Fruit fly (Drosophila melanogaster) whole organism, embryonic: Measurements from ENCODE around the gene CG2124.
A peak's percentile ranks its signal among the peaks of the same experiment; 100 is the strongest.

Experiments
- Awh ChIP-seq: fragments of 200-800 bp; sonication (Bioruptor generic); IDR thresholded peaks from 2 replicates; pipeline ENCODE4, ENCODE4 v1.3.6; 2022; ENCODE audit warnings: missing biosample characterization, missing genetic modification characterization
- BEAF-32 ChIP-seq: fragments of 200-800 bp; sonication (Bioruptor generic); optimal IDR thresholded peaks from 3 replicates; lab custom pipeline; 2017; ENCODE audit warnings: missing biosample characterization, missing genetic modification characterization, mild to moderate bottlenecking, moderate library complexity, missing genetic modification reagents
- C15 ChIP-seq: fragments of 200-800 bp; sonication (Bioruptor generic); IDR thresholded peaks from 3 replicates; pipeline ENCODE4 v1.3.6; 2022; ENCODE audit warnings: missing biosample characterization, missing genetic modification characterization
- CG11456 ChIP-seq: fragments of 200-800 bp; sonication (Bioruptor generic); IDR thresholded peaks from 3 replicates; pipeline ENCODE4 v1.3.6; 2022; ENCODE audit warnings: missing biosample characterization, missing genetic modification characterization
- CG12071 ChIP-seq: fragments of 200-800 bp; sonication (Bioruptor generic); optimal IDR thresholded peaks from 3 replicates; lab custom pipeline; 2018; ENCODE audit warnings: missing biosample characterization, mild to moderate bottlenecking, missing genetic modification characterization
- CG12744 ChIP-seq: fragments of 200-800 bp; sonication (Bioruptor generic); optimal IDR thresholded peaks from 2 replicates; lab custom pipeline; 2016; ENCODE audit warnings: missing biosample characterization, missing genetic modification characterization
- CG13123 ChIP-seq: fragments of 200-800 bp; sonication (Bioruptor generic); optimal IDR thresholded peaks from 2 replicates; lab custom pipeline; 2016; ENCODE audit warnings: missing biosample characterization, missing genetic modification characterization
- CG13296 ChIP-seq: fragments of 200-800 bp; sonication (Bioruptor generic); optimal IDR thresholded peaks from 3 replicates; lab custom pipeline; 2018; ENCODE audit warnings: missing biosample characterization, mild to moderate bottlenecking, missing genetic modification characterization
- CG13424 ChIP-seq: fragments of 200-800 bp; sonication (Bioruptor generic); optimal IDR thresholded peaks from 2 replicates; lab custom pipeline; 2019; ENCODE audit warnings: missing biosample characterization, mild to moderate bottlenecking, missing genetic modification characterization, moderate library complexity
- CG14860 ChIP-seq: fragments of 200-800 bp; sonication (Bioruptor generic); IDR thresholded peaks from 3 replicates; pipeline ENCODE4 v1.3.6; 2022; ENCODE audit warnings: missing biosample characterization, missing genetic modification characterization; ENCODE audit not compliant: partially characterized antibody
- CG3163 ChIP-seq: fragments of 200-800 bp; sonication (Bioruptor generic); optimal IDR thresholded peaks from 3 replicates; lab custom pipeline; 2016; ENCODE audit warnings: missing biosample characterization, missing genetic modification characterization
- CG32767 ChIP-seq: fragments of 200-800 bp; sonication (Bioruptor generic); IDR thresholded peaks from 2 replicates; pipeline ENCODE4 v1.3.6; 2022; ENCODE audit warnings: missing biosample characterization, missing genetic modification characterization
- CG5180 ChIP-seq: fragments of 200-800 bp; sonication (Bioruptor generic); optimal IDR thresholded peaks from 3 replicates; lab custom pipeline; 2017; ENCODE audit warnings: missing biosample characterization, missing genetic modification characterization, mild to moderate bottlenecking, moderate library complexity, missing genetic modification reagents
- CG7786 ChIP-seq: fragments of 200-800 bp; sonication (Bioruptor generic); optimal IDR thresholded peaks from 2 replicates; lab custom pipeline; 2016; ENCODE audit warnings: missing biosample characterization, missing genetic modification characterization
- CG7839 ChIP-seq: fragments of 200-800 bp; sonication (Bioruptor generic); optimal IDR thresholded peaks from 3 replicates; lab custom pipeline; 2018; ENCODE audit warnings: missing biosample characterization, mild to moderate bottlenecking, missing genetic modification characterization, moderate library complexity
- Camta ChIP-seq: fragments of 200-800 bp; sonication (Bioruptor generic); optimal IDR thresholded peaks from 2 replicates; lab custom pipeline; 2016; ENCODE audit warnings: missing biosample characterization, missing genetic modification characterization
- D19B ChIP-seq: fragments of 200-800 bp; sonication (Bioruptor generic); optimal IDR thresholded peaks from 2 replicates; lab custom pipeline; 2017; ENCODE audit warnings: missing biosample characterization, mild to moderate bottlenecking, missing genetic modification characterization
- Dek ChIP-seq: fragments of 200-800 bp; sonication (Bioruptor generic); optimal IDR thresholded peaks from 3 replicates; lab custom pipeline; 2019; ENCODE audit warnings: missing biosample characterization, mild to moderate bottlenecking, missing genetic modification characterization, moderate library complexity
- E2f1 ChIP-seq: fragments of 200-800 bp; sonication (Bioruptor generic); IDR thresholded peaks from 2 replicates; pipeline ENCODE4 v1.3.6; 2022; ENCODE audit warnings: missing biosample characterization, missing genetic modification characterization
- Gsc ChIP-seq: fragments of 200-800 bp; sonication (Bioruptor generic); IDR thresholded peaks from 2 replicates; pipeline ENCODE4 v1.3.6; 2022; ENCODE audit warnings: missing biosample characterization, missing genetic modification characterization
- Gug ChIP-seq: fragments of 200-800 bp; sonication (Bioruptor generic); IDR thresholded peaks from 4 replicates; pipeline ENCODE4 v1.3.6; 2022; ENCODE audit warnings: missing biosample characterization, missing genetic modification characterization
- H15 ChIP-seq: fragments of 200-800 bp; sonication (Bioruptor generic); IDR thresholded peaks from 3 replicates; pipeline ENCODE4 v1.3.6; 2022; ENCODE audit warnings: missing biosample characterization, missing genetic modification characterization
- HLH3B ChIP-seq: fragments of 200-800 bp; sonication (Bioruptor generic); IDR thresholded peaks from 2 replicates; pipeline ENCODE4 v1.3.6; 2022; ENCODE audit warnings: missing biosample characterization, missing genetic modification characterization
- HLHmδ ChIP-seq: fragments of 200-800 bp; sonication (Bioruptor generic); optimal IDR thresholded peaks from 2 replicates; lab custom pipeline; 2018; ENCODE audit warnings: missing biosample characterization, mild to moderate bottlenecking, missing genetic modification characterization, moderate library complexity
- Hr51 ChIP-seq, 2 experiments: fragments of 200-800 bp; sonication (Bioruptor generic); optimal IDR thresholded peaks; 2 replicates in 1 of 2; 3 replicates in 1 of 2; lab custom pipeline; 2016 to 2018; ENCODE audit warnings: missing biosample characterization in 2 of 2, missing genetic modification characterization in 2 of 2, mild to moderate bottlenecking in 1 of 2, moderate library complexity in 1 of 2
- MBD-R2 ChIP-seq: fragments of 200-800 bp; sonication (Bioruptor generic); IDR thresholded peaks from 2 replicates; pipeline ENCODE4 v1.3.6; 2022; ENCODE audit warnings: missing biosample characterization, missing genetic modification characterization
- Meics ChIP-seq: fragments of 200-800 bp; sonication (Bioruptor generic); optimal IDR thresholded peaks from 2 replicates; lab custom pipeline; 2017; ENCODE audit warnings: missing biosample characterization, mild to moderate bottlenecking, missing genetic modification characterization
- NC2β ChIP-seq: fragments of 200-800 bp; sonication (Bioruptor generic); optimal IDR thresholded peaks from 2 replicates; lab custom pipeline; 2016; ENCODE audit warnings: missing biosample characterization, missing genetic modification characterization
- Oli ChIP-seq: fragments of 200-800 bp; sonication (Bioruptor generic); optimal IDR thresholded peaks from 2 replicates; lab custom pipeline; 2018; ENCODE audit warnings: missing biosample characterization, mild to moderate bottlenecking, missing genetic modification characterization, moderate library complexity
- Rfx ChIP-seq: fragments of 200-800 bp; sonication (Bioruptor generic); IDR thresholded peaks from 2 replicates; pipeline ENCODE4 v1.3.6; 2022; ENCODE audit warnings: missing biosample characterization, missing genetic modification characterization
- amos ChIP-seq: fragments of 200-800 bp; sonication (Bioruptor generic); IDR thresholded peaks from 2 replicates; pipeline ENCODE4 v1.3.6; 2022; ENCODE audit warnings: missing biosample characterization, missing genetic modification characterization; ENCODE audit not compliant: partially characterized antibody
- ato ChIP-seq: fragments of 200-800 bp; sonication (Bioruptor generic); IDR thresholded peaks from 2 replicates; pipeline ENCODE4 v1.3.6; 2022; ENCODE audit warnings: missing biosample characterization, missing genetic modification characterization; ENCODE audit not compliant: partially characterized antibody
- az2 ChIP-seq: fragments of 200-800 bp; sonication (Bioruptor generic); optimal IDR thresholded peaks from 3 replicates; lab custom pipeline; 2016; ENCODE audit warnings: missing biosample characterization, missing genetic modification characterization
- cwo ChIP-seq: fragments of 200-800 bp; sonication (Bioruptor generic); optimal IDR thresholded peaks from 3 replicates; lab custom pipeline; 2017; ENCODE audit warnings: missing biosample characterization, missing genetic modification characterization, mild to moderate bottlenecking, moderate library complexity, missing genetic modification reagents
- ems ChIP-seq: fragments of 200-800 bp; sonication (Bioruptor generic); optimal IDR thresholded peaks from 3 replicates; lab custom pipeline; 2016; ENCODE audit warnings: missing biosample characterization, missing genetic modification characterization
- esg ChIP-seq: fragments of 200-800 bp; sonication (Bioruptor generic); conservative IDR thresholded peaks from 2 replicates; pipeline ENCODE4 v1.3.6; 2022; ENCODE audit warnings: missing biosample characterization, missing genetic modification characterization
- fd64A ChIP-seq: fragments of 200-800 bp; sonication (Bioruptor generic); optimal IDR thresholded peaks from 3 replicates; lab custom pipeline; 2018; ENCODE audit warnings: missing biosample characterization, mild to moderate bottlenecking, missing genetic modification characterization
- ftz-f1 ChIP-seq: fragments of 200-800 bp; sonication (Bioruptor generic); optimal IDR thresholded peaks from 2 replicates; lab custom pipeline; 2016; ENCODE audit warnings: missing biosample characterization, missing genetic modification characterization
- kay ChIP-seq: fragments of 200-800 bp; sonication (Bioruptor generic); optimal IDR thresholded peaks from 2 replicates; lab custom pipeline; 2016; ENCODE audit warnings: missing biosample characterization, missing genetic modification characterization
- kni ChIP-seq: fragments of 200-800 bp; sonication (Bioruptor generic); optimal IDR thresholded peaks from 3 replicates; lab custom pipeline; 2017; ENCODE audit warnings: mild to moderate bottlenecking, missing biosample characterization, missing genetic modification reagents, missing genetic modification characterization
- nmo ChIP-seq: fragments of 200-800 bp; sonication (Bioruptor generic); optimal IDR thresholded peaks from 2 replicates; lab custom pipeline; 2018; ENCODE audit warnings: missing biosample characterization, mild to moderate bottlenecking, missing genetic modification characterization, moderate library complexity
- pho ChIP-seq: fragments of 200-800 bp; sonication (Bioruptor generic); optimal IDR thresholded peaks from 2 replicates; lab custom pipeline; 2016; ENCODE audit warnings: missing biosample characterization, missing genetic modification characterization
- run ChIP-seq: fragments of 200-800 bp; sonication (Bioruptor generic); optimal IDR thresholded peaks from 3 replicates; lab custom pipeline; 2018; ENCODE audit warnings: missing biosample characterization, mild to moderate bottlenecking, missing genetic modification characterization
- sima ChIP-seq: fragments of 200-800 bp; sonication (Bioruptor generic); optimal IDR thresholded peaks from 2 replicates; lab custom pipeline; 2016; ENCODE audit warnings: missing biosample characterization, missing genetic modification characterization
- sug ChIP-seq: fragments of 200-800 bp; optimal IDR thresholded peaks from 2 replicates; lab custom pipeline; 2019; ENCODE audit warnings: missing biosample characterization, mild to moderate bottlenecking, missing genetic modification characterization, moderate library complexity
- twi ChIP-seq: fragments of 200-800 bp; optimal IDR thresholded peaks from 2 replicates; lab custom pipeline; 2019; ENCODE audit warnings: missing biosample characterization, mild to moderate bottlenecking, missing genetic modification characterization, moderate library complexity
- unpg ChIP-seq: fragments of 200-800 bp; sonication (Bioruptor generic); optimal IDR thresholded peaks from 3 replicates; lab custom pipeline; 2018; ENCODE audit warnings: missing biosample characterization, mild to moderate bottlenecking, missing genetic modification characterization, moderate library complexity
- wdn ChIP-seq: fragments of 200-800 bp; sonication (Bioruptor generic); IDR thresholded peaks from 2 replicates; pipeline ENCODE4 v1.3.6; 2022; ENCODE audit warnings: missing biosample characterization, missing genetic modification characterization

Gene CG2124

dm6 chrX:10602057-10602764 is 6.3 kb downstream of the CG2124 start, which contains the start of gene CG1628:
CG1628 (minus strand) TSS chrX:10602714.
- TF ChIP-seq Camta (no peak), amos (GFP tag; lab: Robert Waterston, UW) (peak; percentile 27; the same call in 1 of the 2 replicates), D19B (GFP tag; lab: Kevin White, UChicago) (no peak), cwo (GFP tag; lab: Kevin White, UChicago) (peak; percentile 19), CG13296 (GFP tag; lab: Kevin White, UChicago) (no peak), unpg (peak; percentile 34), nmo (GFP tag; lab: Kevin White, UChicago) (peak; percentile 6), Dek (no peak), ftz-f1 (GFP tag; lab: Kevin White, UChicago) (peak; percentile 80), run (no peak), Gsc (GFP tag; lab: Robert Waterston, UW) (no peak), CG5180 (peak; percentile 58), E2f1 (GFP tag; lab: Robert Waterston, UW) (peak; percentile 33; the same call in 1 of the 2 replicates), CG13123 (GFP tag; lab: Kevin White, UChicago) (no peak), sima (GFP tag; lab: Kevin White, UChicago) (no peak), Oli (tag; lab: Kevin White, UChicago) (no peak), BEAF-32 (peak; percentile 62), CG12071 (peak; percentile 28), Hr51 (GFP tag; optimal IDR thresholded peaks at IDR 0.05; lab: Kevin White, UChicago) (peak in 1 of 2 experiments; percentile 17), wdn (GFP tag; lab: Robert Waterston, UW) (peak; percentile 32; the same call in 1 of the 2 replicates), esg (GFP tag; lab: Robert Waterston, UW) (no peak), pho (peak; percentile 4), fd64A (GFP tag; lab: Kevin White, UChicago) (no peak), Awh (GFP tag; lab: Robert Waterston, UW) (peak; percentile 64; the same call in 1 of the 2 replicates), kni (peak; percentile 86), C15 (GFP tag; lab: Robert Waterston, UW) (no peak), CG32767 (GFP tag; lab: Robert Waterston, UW) (0 out of 2 replicates have a peak, but pooled peaks have one; percentile 17), CG7786 (no peak), CG14860 (0 out of 3 replicates have a peak, but pooled peaks have one; percentile 15), HLHmδ (no peak), CG13424 (no peak), twi (no peak), CG11456 (GFP tag; lab: Robert Waterston, UW) (0 out of 3 replicates have a peak, but pooled peaks have one; percentile 47), MBD-R2 (peak; percentile 36; the same call in 1 of the 2 replicates), NC2β (GFP tag; lab: Kevin White, UChicago) (no peak), Meics (GFP tag; lab: Kevin White, UChicago) (peak; percentile 41), H15 (GFP tag; lab: Robert Waterston, UW) (no peak), az2 (no peak), CG12744 (GFP tag; lab: Kevin White, UChicago) (peak; percentile 48), CG7839 (tag; lab: Kevin White, UChicago) (peak; percentile 4), ems (GFP tag; lab: Kevin White, UChicago) (no peak), HLH3B (0 out of 2 replicates have a peak, but pooled peaks have one; percentile 42), kay (no peak), Gug (no peak), Rfx (GFP tag; lab: Robert Waterston, UW) (peak; percentile 59; the same call in 1 of the 2 replicates), ato (peak; percentile 35; the same call in 1 of the 2 replicates), CG3163 (GFP tag; lab: Kevin White, UChicago) (no peak), sug (tag; lab: Kevin White, UChicago) (peak; percentile 100)
